Fruit fly (Drosophila melanogaster) whole organism, embryonic: Measurements from ENCODE around the gene CG43090.

Experiments
- CG10979 ChIP-seq: fragments of 200-800 bp; sonication (Bioruptor generic); optimal IDR thresholded peaks from 2 replicates; lab custom pipeline; 2018; ENCODE audit warnings: missing biosample characterization, mild to moderate bottlenecking, missing genetic modification characterization, moderate library complexity
- CG12391 ChIP-seq: fragments of 200-800 bp; sonication (Bioruptor generic); optimal IDR thresholded peaks from 3 replicates; lab custom pipeline; 2018; ENCODE audit warnings: missing biosample characterization, mild to moderate bottlenecking, missing genetic modification characterization, moderate library complexity
- CG13287 ChIP-seq: fragments of 200-800 bp; sonication (Bioruptor generic); IDR thresholded peaks from 2 replicates; pipeline ENCODE4 v1.3.6; 2022; ENCODE audit warnings: missing biosample characterization, missing genetic modification characterization; ENCODE audit not compliant: partially characterized antibody
- CG13624 ChIP-seq: fragments of 200-800 bp; sonication (Bioruptor generic); optimal IDR thresholded peaks from 2 replicates; lab custom pipeline; 2016; ENCODE audit warnings: missing biosample characterization, missing genetic modification characterization
- CG13894 ChIP-seq: fragments of 200-800 bp; sonication (Bioruptor generic); optimal IDR thresholded peaks from 3 replicates; lab custom pipeline; 2018; ENCODE audit warnings: missing biosample characterization, mild to moderate bottlenecking, missing genetic modification characterization, moderate library complexity
- CG14710 ChIP-seq: fragments of 200-800 bp; sonication (Bioruptor generic); optimal IDR thresholded peaks from 3 replicates; lab custom pipeline; 2019; ENCODE audit warnings: missing biosample characterization, mild to moderate bottlenecking, missing genetic modification characterization, moderate library complexity
- CG1529 ChIP-seq: fragments of 200-800 bp; sonication (Bioruptor generic); optimal IDR thresholded peaks from 3 replicates; lab custom pipeline; 2018; ENCODE audit warnings: missing biosample characterization, missing genetic modification characterization
- CG15479 ChIP-seq: fragments of 200-800 bp; sonication (Bioruptor generic); optimal IDR thresholded peaks from 3 replicates; lab custom pipeline; 2019; ENCODE audit warnings: missing biosample characterization, mild to moderate bottlenecking, missing genetic modification characterization, moderate library complexity
- CG15514 ChIP-seq: fragments of 200-800 bp; sonication (Bioruptor generic); optimal IDR thresholded peaks from 3 replicates; lab custom pipeline; 2017; ENCODE audit warnings: missing biosample characterization, missing genetic modification characterization, mild to moderate bottlenecking, moderate library complexity, missing genetic modification reagents
- CG16815 ChIP-seq: fragments of 200-800 bp; sonication (Bioruptor generic); optimal IDR thresholded peaks from 3 replicates; lab custom pipeline; 2017; ENCODE audit warnings: missing biosample characterization, mild to moderate bottlenecking, missing genetic modification characterization
- CG2120 ChIP-seq: fragments of 200-800 bp; sonication (Bioruptor generic); optimal IDR thresholded peaks from 3 replicates; lab custom pipeline; 2016; ENCODE audit warnings: missing biosample characterization, missing genetic modification characterization
- CG3407 ChIP-seq: fragments of 200-800 bp; sonication (Bioruptor generic); optimal IDR thresholded peaks from 2 replicates; lab custom pipeline; 2018; ENCODE audit warnings: missing biosample characterization, mild to moderate bottlenecking, missing genetic modification characterization
- CG4730 ChIP-seq: fragments of 200-800 bp; sonication (Bioruptor generic); IDR thresholded peaks from 2 replicates; pipeline ENCODE4 v1.3.6; 2022; ENCODE audit warnings: missing biosample characterization, missing genetic modification characterization
- CG6175 ChIP-seq: fragments of 200-800 bp; sonication (Bioruptor generic); IDR thresholded peaks from 3 replicates; pipeline ENCODE4 v1.3.6; 2022; ENCODE audit warnings: missing biosample characterization, missing genetic modification characterization
- CG9727 ChIP-seq: fragments of 200-800 bp; sonication (Bioruptor generic); optimal IDR thresholded peaks from 3 replicates; lab custom pipeline; 2017; ENCODE audit warnings: missing biosample characterization, mild to moderate bottlenecking, missing genetic modification characterization
- CG9932 ChIP-seq: fragments of 200-800 bp; sonication (Bioruptor generic); IDR thresholded peaks from 2 replicates; pipeline ENCODE4 v1.3.6; 2022; ENCODE audit warnings: missing biosample characterization, missing genetic modification characterization
- D ChIP-seq, 2 experiments: fragments of 200-800 bp in 1 of 2; fragments of >200 bp in 1 of 2; sonication (Bioruptor generic) in 1 of 2; optimal IDR thresholded peaks; 2 replicates in 1 of 2; 3 replicates in 1 of 2; lab custom pipeline; 2017; ENCODE audit warnings: mild to moderate bottlenecking in 1 of 2, missing biosample characterization in 1 of 2, missing genetic modification characterization in 1 of 2, missing genetic modification reagents in 1 of 2
- D19B ChIP-seq: fragments of 200-800 bp; sonication (Bioruptor generic); optimal IDR thresholded peaks from 2 replicates; lab custom pipeline; 2017; ENCODE audit warnings: missing biosample characterization, mild to moderate bottlenecking, missing genetic modification characterization
- Dll ChIP-seq: fragments of 200-800 bp; sonication (Bioruptor generic); IDR thresholded peaks from 4 replicates; pipeline ENCODE4 v1.3.6; 2022; ENCODE audit warnings: missing biosample characterization, missing genetic modification characterization; ENCODE audit not compliant: partially characterized antibody
- Dref ChIP-seq: fragments of 200-800 bp; sonication (Bioruptor generic); IDR thresholded peaks from 2 replicates; pipeline ENCODE4 v1.3.6; 2022; ENCODE audit warnings: missing biosample characterization, missing genetic modification characterization
- Fer1 ChIP-seq: fragments of 200-800 bp; sonication (Bioruptor generic); optimal IDR thresholded peaks from 2 replicates; lab custom pipeline; 2017; ENCODE audit warnings: missing biosample characterization, mild to moderate bottlenecking, missing genetic modification characterization
- Fer2 ChIP-seq: fragments of 200-800 bp; sonication (Bioruptor generic); optimal IDR thresholded peaks from 2 replicates; lab custom pipeline; 2018; ENCODE audit warnings: missing biosample characterization, mild to moderate bottlenecking, missing genetic modification characterization, moderate library complexity
- Kr ChIP-seq: fragments of 200-800 bp; sonication (Bioruptor generic); optimal IDR thresholded peaks from 2 replicates; lab custom pipeline; 2017; ENCODE audit warnings: missing biosample characterization, mild to moderate bottlenecking, missing genetic modification characterization
- MESR4 ChIP-seq: fragments of 200-800 bp; sonication (Bioruptor generic); optimal IDR thresholded peaks from 2 replicates; lab custom pipeline; 2018; ENCODE audit warnings: missing biosample characterization, mild to moderate bottlenecking, missing genetic modification characterization, moderate library complexity
- Myb ChIP-seq: fragments of 200-800 bp; sonication (Bioruptor generic); optimal IDR thresholded peaks from 2 replicates; lab custom pipeline; 2016; ENCODE audit warnings: missing biosample characterization, missing genetic modification characterization
- NC2β ChIP-seq: fragments of 200-800 bp; sonication (Bioruptor generic); optimal IDR thresholded peaks from 2 replicates; lab custom pipeline; 2016; ENCODE audit warnings: missing biosample characterization, missing genetic modification characterization
- Neu2 ChIP-seq: fragments of 200-800 bp; sonication (Bioruptor generic); optimal IDR thresholded peaks from 3 replicates; lab custom pipeline; 2016; ENCODE audit warnings: missing biosample characterization, missing genetic modification characterization, borderline replicate concordance
- Opbp ChIP-seq: fragments of 200-800 bp; sonication (Bioruptor generic); IDR thresholded peaks from 3 replicates; pipeline ENCODE4 v1.3.6; 2022; ENCODE audit warnings: missing biosample characterization, missing genetic modification characterization; ENCODE audit not compliant: partially characterized antibody
- Scr ChIP-seq: fragments of 200-800 bp; sonication (Bioruptor generic); IDR thresholded peaks from 2 replicates; pipeline ENCODE4 v1.3.6; 2022; ENCODE audit warnings: missing biosample characterization, missing genetic modification characterization; ENCODE audit not compliant: partially characterized antibody
- Sox100B ChIP-seq: fragments of 200-800 bp; sonication (Bioruptor generic); optimal IDR thresholded peaks from 3 replicates; lab custom pipeline; 2018; ENCODE audit warnings: missing biosample characterization, mild to moderate bottlenecking, missing genetic modification characterization
- Xbp1 ChIP-seq: fragments of 200-800 bp; sonication (Bioruptor generic); optimal IDR thresholded peaks from 3 replicates; lab custom pipeline; 2016; ENCODE audit warnings: missing biosample characterization, mild to moderate bottlenecking, missing genetic modification characterization
- danr ChIP-seq: fragments of 200-800 bp; sonication (Bioruptor generic); IDR thresholded peaks from 2 replicates; pipeline ENCODE4 v1.3.6; 2022; ENCODE audit warnings: missing biosample characterization, missing genetic modification characterization
- dmrt11E ChIP-seq: fragments of 200-800 bp; sonication (Bioruptor generic); optimal IDR thresholded peaks from 3 replicates; lab custom pipeline; 2018; ENCODE audit warnings: missing biosample characterization, mild to moderate bottlenecking, missing genetic modification characterization, moderate library complexity
- emc ChIP-seq: fragments of 200-800 bp; sonication (Bioruptor generic); optimal IDR thresholded peaks from 2 replicates; lab custom pipeline; 2016; ENCODE audit warnings: missing biosample characterization, missing genetic modification characterization
- exex ChIP-seq: fragments of 200-800 bp; sonication (Bioruptor generic); optimal IDR thresholded peaks from 4 replicates; lab custom pipeline; 2018; ENCODE audit warnings: missing biosample characterization, mild to moderate bottlenecking, missing genetic modification characterization, moderate library complexity
- fu2 ChIP-seq: fragments of 200-800 bp; sonication (Bioruptor generic); optimal IDR thresholded peaks from 2 replicates; lab custom pipeline; 2016; ENCODE audit warnings: missing biosample characterization, missing genetic modification characterization
- hbn ChIP-seq: fragments of 200-800 bp; sonication (Bioruptor generic); IDR thresholded peaks from 2 replicates; pipeline ENCODE4 v1.3.6; 2022; ENCODE audit warnings: missing biosample characterization, missing genetic modification characterization; ENCODE audit not compliant: partially characterized antibody
- nerfin-1 ChIP-seq: fragments of 200-800 bp; sonication (Bioruptor generic); optimal IDR thresholded peaks from 3 replicates; lab custom pipeline; 2019; ENCODE audit warnings: missing biosample characterization, mild to moderate bottlenecking, missing genetic modification characterization, moderate library complexity
- onecut ChIP-seq: fragments of 200-800 bp; sonication (Bioruptor generic); IDR thresholded peaks from 2 replicates; pipeline ENCODE4 v1.3.6; 2022; ENCODE audit warnings: missing biosample characterization, missing genetic modification characterization
- pzg ChIP-seq: fragments of 200-800 bp; sonication (Bioruptor generic); optimal IDR thresholded peaks from 3 replicates; lab custom pipeline; 2018; ENCODE audit warnings: missing biosample characterization, mild to moderate bottlenecking, missing genetic modification characterization, moderate library complexity
- sc ChIP-seq, 3 experiments: fragments of >200 bp in 2 of 3; fragments of 200-800 bp in 1 of 3; sonication (Bioruptor generic) in 1 of 3; optimal IDR thresholded peaks; 2 replicates in 2 of 3; 3 replicates in 1 of 3; lab custom pipeline; 2017; ENCODE audit warnings: mild to moderate bottlenecking in 1 of 3, missing biosample characterization in 1 of 3, missing genetic modification characterization in 1 of 3, missing genetic modification reagents in 1 of 3
- sna ChIP-seq: fragments of 200-800 bp; sonication (Bioruptor generic); IDR thresholded peaks from 2 replicates; pipeline ENCODE4 v1.3.6; 2022; ENCODE audit warnings: missing biosample characterization, missing genetic modification characterization; ENCODE audit not compliant: partially characterized antibody
- sqz ChIP-seq: fragments of 200-800 bp; sonication (Bioruptor generic); optimal IDR thresholded peaks from 3 replicates; lab custom pipeline; 2018; ENCODE audit warnings: missing biosample characterization, mild to moderate bottlenecking, missing genetic modification characterization
- tap ChIP-seq: fragments of 200-800 bp; optimal IDR thresholded peaks from 3 replicates; lab custom pipeline; 2019; ENCODE audit warnings: missing biosample characterization, mild to moderate bottlenecking, missing genetic modification characterization, moderate library complexity
- tll ChIP-seq, 2 experiments: fragments of 200-800 bp in 1 of 2; fragments of >200 bp in 1 of 2; sonication (Bioruptor generic) in 1 of 2; optimal IDR thresholded peaks; 2 replicates each; lab custom pipeline; 2017 to 2019; ENCODE audit warnings: missing biosample characterization in 2 of 2, missing genetic modification characterization in 2 of 2, mild to moderate bottlenecking in 1 of 2, moderate library complexity in 1 of 2
- trem ChIP-seq: fragments of 200-800 bp; optimal IDR thresholded peaks from 3 replicates; lab custom pipeline; 2019; ENCODE audit warnings: missing biosample characterization, mild to moderate bottlenecking, missing genetic modification characterization, moderate library complexity
- z ChIP-seq: fragments of 200-800 bp; sonication (Bioruptor generic); IDR thresholded peaks from 3 replicates; pipeline ENCODE4 v1.3.6; 2022; ENCODE audit warnings: missing biosample characterization, missing genetic modification characterization

Gene CG43090

DNA sequence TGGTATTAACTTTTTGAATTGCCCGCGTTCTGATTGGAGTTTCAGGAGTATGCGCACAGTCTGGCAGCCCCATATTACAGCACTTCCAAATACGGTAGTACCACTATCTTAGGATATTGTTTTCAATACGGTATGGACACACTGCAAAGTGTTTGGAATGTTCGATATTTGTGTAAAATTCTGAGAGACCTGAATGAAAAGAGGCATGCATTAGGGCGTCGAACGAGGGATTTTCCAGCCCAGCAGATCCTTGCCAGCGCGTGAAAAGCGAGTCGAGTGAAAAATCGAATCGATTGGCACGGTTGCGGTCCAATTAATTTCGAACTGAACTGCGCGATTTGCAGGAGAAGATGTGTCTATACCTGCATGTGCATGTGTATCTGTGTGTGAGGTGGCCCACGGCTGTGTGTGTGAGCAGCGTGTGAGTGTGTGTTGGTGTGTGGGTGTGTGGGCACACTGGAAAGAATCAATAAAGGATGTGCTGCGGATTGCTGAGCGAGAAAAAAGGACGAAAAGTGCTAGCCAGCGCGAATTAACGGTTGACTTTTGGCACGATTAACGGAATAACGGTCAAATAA lies 25.9 kb upstream of the CG43090 start, which contains the start of gene dtn (continued):
- TF ChIP-seq pzg (GFP tag; lab: Kevin White, UChicago) (peak; percentile 72), Xbp1 (GFP tag; lab: Kevin White, UChicago) (no peak), D19B (GFP tag; lab: Kevin White, UChicago) (no peak), nerfin-1 (peak; percentile 73), trem (peak; percentile 86), CG12391 (tag; lab: Kevin White, UChicago) (peak; percentile 10), Dref (peak; percentile 37), hbn (GFP tag; lab: Robert Waterston, UW) (peak; percentile 38; the same call in 1 of the 2 replicates), Opbp (GFP tag; lab: Robert Waterston, UW) (0 out of 3 replicates have a peak, but pooled peaks have one; percentile 13), D (optimal IDR thresholded peaks at IDR 0.05; lab: Kevin White, UChicago) (peak; percentile 57), D (GFP tag; optimal IDR thresholded peaks at IDR 0.05; lab: Kevin White, UChicago) (no peak), sna (GFP tag; lab: Robert Waterston, UW) (0 out of 2 replicates have a peak, but pooled peaks have one; percentile 31), sc (optimal IDR thresholded peaks at IDR 0.05; lab: Kevin White, UChicago) (no peak), sc (GFP tag; optimal IDR thresholded peaks at IDR 0.05; lab: Kevin White, UChicago) (no peak), CG2120 (GFP tag; lab: Kevin White, UChicago) (no peak), CG10979 (tag; lab: Kevin White, UChicago) (peak; percentile 3), onecut (GFP tag; lab: Robert Waterston, UW) (peak; percentile 94), Dll (no peak), fu2 (GFP tag; lab: Kevin White, UChicago) (no peak), Fer1 (GFP tag; lab: Kevin White, UChicago) (peak; percentile 33), Neu2 (GFP tag; lab: Kevin White, UChicago) (peak; percentile 16), CG9727 (GFP tag; lab: Kevin White, UChicago) (no peak), CG15479 (no peak), Scr (GFP tag; lab: Robert Waterston, UW) (0 out of 2 replicates have a peak, but pooled peaks have one; percentile 30), CG4730 (no peak), Fer2 (no peak), MESR4 (GFP tag; lab: Kevin White, UChicago) (peak; percentile 95), CG3407 (no peak), danr (GFP tag; lab: Robert Waterston, UW) (no peak), Kr (GFP tag; lab: Kevin White, UChicago) (no peak), CG9932 (GFP tag; lab: Robert Waterston, UW) (no peak), CG13624 (GFP tag; lab: Kevin White, UChicago) (no peak), CG13894 (tag; lab: Kevin White, UChicago) (no peak), CG1529 (GFP tag; lab: Kevin White, UChicago) (no peak), tll (GFP tag; optimal IDR thresholded peaks at IDR 0.05; lab: Kevin White, UChicago) (peak in 1 of 2 experiments; percentile 20), tap (no peak), exex (tag; lab: Kevin White, UChicago) (no peak), CG14710 (tag; lab: Kevin White, UChicago) (peak; percentile 99), CG15514 (GFP tag; lab: Kevin White, UChicago) (peak; percentile 30), emc (GFP tag; lab: Kevin White, UChicago) (no peak), z (GFP tag; lab: Robert Waterston, UW) (no peak), CG6175 (no peak), CG13287 (0 out of 2 replicates have a peak, but pooled peaks have one; percentile 44), CG16815 (GFP tag; lab: Kevin White, UChicago) (no peak), Sox100B (no peak), sqz (GFP tag; lab: Kevin White, UChicago) (no peak), Myb (GFP tag; lab: Kevin White, UChicago) (peak; percentile 42), NC2β (GFP tag; lab: Kevin White, UChicago) (peak; percentile 3), dmrt11E (tag; lab: Kevin White, UChicago) (no peak)
